Worm (Caenorhabditis elegans) whole organism, L3 larva: ENCODE results near the gene K03H1.12.

Source experiments
- aly-2 ChIP-seq: fragments of 150-350 bp; optimal IDR thresholded peaks from 2 replicates; lab custom pipeline; 2014; ENCODE audit warnings: missing biosample characterization, missing genetic modification characterization
- ceh-16 ChIP-seq: sonication (generic microtip); optimal IDR thresholded peaks from 2 replicates; lab custom pipeline; 2017; ENCODE audit warnings: missing biosample characterization, missing genetic modification characterization
- elt-3 ChIP-seq, 3 experiments: fragments of 150-350 bp in 1 of 3; sonication (generic microtip) in 2 of 3; optimal IDR thresholded peaks; 2 replicates in 2 of 3; 4 replicates in 1 of 3; lab custom pipeline; 2014 to 2017; ENCODE audit warnings: missing biosample characterization in 3 of 3, missing genetic modification characterization in 3 of 3
- lin-15B ChIP-seq: fragments of 150-350 bp; optimal IDR thresholded peaks from 2 replicates; lab custom pipeline; 2014; ENCODE audit warnings: missing biosample characterization, missing genetic modification characterization
- unc-62 ChIP-seq: fragments of 150-350 bp; sonication (generic microtip); optimal IDR thresholded peaks from 4 replicates; lab custom pipeline; 2014; ENCODE audit warnings: missing biosample characterization, missing genetic modification reagents, missing genetic modification characterization
- ztf-11 ChIP-seq: fragments of 150-350 bp; optimal IDR thresholded peaks from 2 replicates; lab custom pipeline; 2014; ENCODE audit warnings: missing biosample characterization, missing genetic modification characterization

DNA sequence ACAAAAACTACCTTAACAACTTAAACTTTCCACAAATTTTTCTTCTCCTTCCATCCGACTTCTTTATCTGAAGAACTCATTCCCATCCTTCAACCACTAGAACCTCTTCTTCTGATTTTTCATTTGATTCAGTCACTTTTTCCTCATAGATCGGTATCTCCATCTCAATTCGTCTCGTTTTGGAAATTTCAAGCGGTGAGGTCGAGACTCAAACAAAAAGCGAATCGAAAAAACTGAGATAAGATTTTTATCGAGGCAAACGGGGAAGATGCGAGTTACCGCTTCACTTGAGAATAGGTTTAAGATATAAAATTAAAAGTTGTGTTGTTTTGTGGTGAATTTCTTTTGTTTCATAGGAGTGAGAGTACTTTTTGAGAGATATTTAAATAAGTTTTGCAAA, 49.9 kb downstream of the K03H1.12 start:
- TF ChIP-seq ceh-16 (tag; lab: Kevin White, UChicago) = no peak
- TF ChIP-seq lin-15B = no peak
- TF ChIP-seq unc-62 (GFP tag; lab: Kevin White, UChicago) = no peak
- no peak for TF ChIP-seq elt-3 (tag; optimal IDR thresholded peaks at IDR 0.05; lab: Kevin White, UChicago)
- TF ChIP-seq ztf-11 (tag; lab: Kevin White, UChicago) = no peak
- no peak for TF ChIP-seq aly-2 (tag; lab: Kevin White, UChicago)
